Worm (Caenorhabditis elegans) whole organism, early embryonic: ENCODE results near the gene glit-1.

ENCODE experiments used
- B0310.2 ChIP-seq: sonication (generic microtip); optimal IDR thresholded peaks from 2 replicates; lab custom pipeline; 2016; ENCODE audit warnings: mild to moderate bottlenecking, missing genetic modification characterization, missing compliant biosample characterization
- aly-1 ChIP-seq: sonication (generic microtip); optimal IDR thresholded peaks from 2 replicates; lab custom pipeline; 2016; ENCODE audit warnings: missing genetic modification characterization, missing compliant biosample characterization
- ama-1 ChIP-seq: fragments of 150-350 bp; optimal IDR thresholded peaks from 2 replicates; lab custom pipeline; 2014
- ceh-13 ChIP-seq: fragments of 200-800 bp; sonication (Bioruptor generic); optimal IDR thresholded peaks from 2 replicates; lab custom pipeline; 2018; ENCODE audit warnings: mild to moderate bottlenecking, missing genetic modification characterization, missing compliant biosample characterization
- ets-7 ChIP-seq: sonication (generic microtip); optimal IDR thresholded peaks from 2 replicates; lab custom pipeline; 2016; ENCODE audit warnings: missing genotype, missing genetic modification characterization, missing compliant biosample characterization
- flt-1 ChIP-seq: fragments of 200-800 bp; sonication (Bioruptor generic); IDR thresholded peaks from 2 replicates; pipeline ENCODE4 v1.3.6; 2022; ENCODE audit warnings: missing genetic modification characterization, missing compliant biosample characterization
- hmbx-1 ChIP-seq: sonication (generic microtip); optimal IDR thresholded peaks from 2 replicates; lab custom pipeline; 2016; ENCODE audit warnings: mild to moderate bottlenecking, missing genetic modification characterization, missing compliant biosample characterization
- sea-1 ChIP-seq: fragments of 200-800 bp; sonication (Bioruptor generic); conservative IDR thresholded peaks from 2 replicates; pipeline ENCODE4 v1.3.6; 2022; ENCODE audit warnings: missing genetic modification characterization, missing compliant biosample characterization
- tbx-37 ChIP-seq: fragments of 200-800 bp; sonication (Bioruptor generic); conservative IDR thresholded peaks from 2 replicates; pipeline ENCODE4 v1.3.6; 2022; ENCODE audit warnings: missing genetic modification reagents, missing genetic modification characterization, missing compliant biosample characterization
- tra-4 ChIP-seq: sonication (generic microtip); optimal IDR thresholded peaks from 2 replicates; lab custom pipeline; 2017; ENCODE audit warnings: missing genetic modification characterization, missing compliant biosample characterization

DNA sequence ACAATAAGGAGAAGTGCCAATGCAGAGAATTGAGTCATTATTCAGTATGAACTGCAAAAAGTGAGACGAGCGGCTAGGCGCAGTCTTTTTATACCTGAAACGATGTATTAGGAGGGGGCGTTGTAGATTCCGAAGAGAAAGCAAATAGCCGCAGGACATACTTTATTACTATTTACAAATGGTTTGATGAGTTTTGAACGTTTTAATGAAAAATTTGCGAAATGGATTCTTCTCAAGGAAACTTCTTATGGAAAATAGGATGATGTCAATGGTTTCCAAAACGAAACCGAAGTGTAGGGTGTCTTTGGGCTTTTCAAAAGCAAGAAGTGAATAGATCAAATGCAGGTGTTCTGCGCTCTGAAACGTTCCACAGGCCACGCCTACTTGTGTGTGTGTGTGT is 34.0 kb upstream of the glit-1 start, which contains the start of gene flp-11:
- TF ChIP-seq ama-1 (lab: Kevin White, UChicago) (no peak), flt-1 (no peak), sea-1 (GFP tag; lab: Robert Waterston, UW) (no peak), hmbx-1 (tag; lab: Kevin White, UChicago) (no peak), ets-7 (tag; lab: Kevin White, UChicago) (no peak), tbx-37 (GFP tag; lab: Robert Waterston, UW) (no peak), aly-1 (no peak), B0310.2 (no peak), tra-4 (tag; lab: Kevin White, UChicago) (no peak), ceh-13 (GFP tag; lab: Kevin White, UChicago) (no peak)
